ENCODE assay signal across 1 worm cellular context in genomic region chrIV:10398244-10398643, ce11.
TF ChIP-seq lines count a peak whose summit lies in the region.

No protein-coding gene starts in this region.

TF ChIP-seq in whole organism, L1 larva, 84 proteins besides CTCF, POLR2A, EP300 and RAD21 (continued from another document):
- TF ChIP-seq nhr-47 (tag; optimal IDR thresholded peaks at IDR 0.05; lab: Kevin White, UChicago), result peak; percentile 34
- TF ChIP-seq dsc-1 (tag; optimal IDR thresholded peaks at IDR 0.05; lab: Kevin White, UChicago), result no peak
- TF ChIP-seq elt-3 (tag; optimal IDR thresholded peaks at IDR 0.05; lab: Kevin White, UChicago), result no peak
- peak; percentile 46 for TF ChIP-seq nhr-71 (tag; optimal IDR thresholded peaks at IDR 0.05; lab: Kevin White, UChicago)
- peak; percentile 12 for TF ChIP-seq ceh-63 (GFP tag; optimal IDR thresholded peaks at IDR 0.05; lab: Kevin White, UChicago)
- no peak for TF ChIP-seq unc-62 (GFP tag; optimal IDR thresholded peaks at IDR 0.05; lab: Kevin White, UChicago)
TF ChIP-seq in whole organism, L1 larva: peak in this region for 8.
